Worm (Caenorhabditis elegans): ENCODE results near the gene B0432.10.
A peak's percentile ranks its signal among the peaks of the same experiment; 100 is the strongest.

B0432.10 gene

DNA sequence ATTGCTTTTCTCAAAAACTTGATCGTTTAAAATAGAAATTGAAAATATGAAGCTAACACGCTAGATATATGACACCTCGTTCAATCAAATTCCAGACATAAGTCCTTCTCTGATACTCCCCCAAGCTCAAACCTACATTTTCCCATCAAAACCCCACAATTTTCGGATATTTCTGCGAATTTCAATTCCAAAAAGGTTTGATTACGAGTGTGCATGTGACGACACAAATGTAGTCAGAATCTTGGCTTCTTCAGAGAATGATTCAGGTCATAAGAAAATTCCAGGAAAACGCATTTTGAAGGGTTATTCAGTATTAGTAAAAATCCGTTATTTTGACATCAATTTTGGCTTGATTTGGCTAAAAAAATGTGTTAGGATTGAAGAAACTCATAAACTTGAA lies 48.8 kb upstream of the B0432.10 start:
- no peak for TF ChIP-seq ztf-4 (tag; optimal IDR thresholded peaks at IDR 0.05)
- TF ChIP-seq nhr-21 (tag; optimal IDR thresholded peaks at IDR 0.05) = peak; percentile 23

DNA sequence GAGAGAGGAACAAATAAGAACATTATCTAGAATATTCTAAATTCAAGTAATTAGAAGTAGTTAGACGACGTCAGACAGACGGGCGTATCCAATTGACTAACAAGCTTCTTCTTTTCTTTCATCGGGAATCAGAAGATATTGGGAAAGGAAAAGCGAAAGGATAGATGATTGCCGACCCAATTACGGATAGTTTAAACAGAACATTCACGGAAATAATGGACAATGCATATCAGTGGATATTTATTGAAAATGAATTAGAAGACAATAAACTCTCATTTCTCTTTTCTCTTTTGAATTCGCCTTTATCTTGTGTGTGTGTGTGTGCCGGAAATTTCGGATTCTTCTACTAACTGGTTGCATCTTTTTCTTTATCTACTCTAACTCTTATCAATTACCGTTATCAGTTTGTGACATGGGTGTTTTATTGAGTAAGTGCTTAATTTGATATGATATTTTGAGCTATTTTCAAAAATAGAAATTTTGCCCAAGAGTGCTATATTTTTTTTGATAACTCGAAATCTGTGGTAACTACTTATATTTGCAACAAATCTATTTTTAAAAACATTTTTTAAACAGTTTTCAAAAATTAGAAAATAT lies 47.9 kb upstream of the B0432.10 start:
- no peak for TF ChIP-seq egl-27 (tag; optimal IDR thresholded peaks at IDR 0.05)
- peak; percentile 18 for TF ChIP-seq fos-1 (tag; optimal IDR thresholded peaks at IDR 0.05)

DNA sequence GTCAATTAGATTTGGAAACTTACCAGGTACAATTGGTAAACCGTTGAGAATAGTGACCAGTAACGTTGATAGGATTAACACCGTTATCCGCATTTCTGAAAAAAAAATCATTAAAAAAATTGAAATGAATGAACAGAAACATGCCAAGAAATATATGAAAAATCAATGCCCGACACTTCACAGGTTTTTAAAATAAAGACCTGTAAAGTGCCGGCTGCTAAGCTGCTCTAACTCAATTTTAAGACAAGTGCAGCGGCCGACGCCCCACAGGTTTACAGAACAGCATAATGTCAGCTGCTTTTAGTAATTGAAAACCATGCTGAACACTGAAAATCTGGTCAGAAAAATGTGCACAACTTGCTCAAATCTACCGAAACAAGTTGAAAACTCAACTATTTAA lies 46.3 kb upstream of the B0432.10 start, which contains the start of gene cbn-1:
TSS of gene cbn-1 (minus strand) at position 101 of the 400 bp plus-strand sequence.
- TF ChIP-seq lin-13 (GFP tag; optimal IDR thresholded peaks at IDR 0.05) (no peak), lsy-2 (tag; optimal IDR thresholded peaks at IDR 0.05) (no peak), mab-5 (tag; optimal IDR thresholded peaks at IDR 0.05) (no peak), nhr-237 (tag; optimal IDR thresholded peaks at IDR 0.05) (no peak), lin-39 (tag; optimal IDR thresholded peaks at IDR 0.05) (no peak), peb-1 (tag; optimal IDR thresholded peaks at IDR 0.05) (no peak), alr-1 (tag; optimal IDR thresholded peaks at IDR 0.05) (no peak), ceh-82 (tag; optimal IDR thresholded peaks at IDR 0.05) (no peak), nhr-6 (tag; optimal IDR thresholded peaks at IDR 0.05) (no peak), nhr-12 (tag; optimal IDR thresholded peaks at IDR 0.05) (no peak), aly-2 (tag; optimal IDR thresholded peaks at IDR 0.05) (no peak), elt-1 (tag; optimal IDR thresholded peaks at IDR 0.05) (no peak), ztf-11 (tag; optimal IDR thresholded peaks at IDR 0.05) (no peak), mdl-1 (tag; optimal IDR thresholded peaks at IDR 0.05) (no peak), ama-1 (optimal IDR thresholded peaks at IDR 0.05) (no peak), ceh-16 (tag; optimal IDR thresholded peaks at IDR 0.05) (no peak), zag-1 (tag; optimal IDR thresholded peaks at IDR 0.05) (no peak), snpc-4 (tag; optimal IDR thresholded peaks at IDR 0.05) (no peak), Y55F3AM.14 (GFP tag; optimal IDR thresholded peaks at IDR 0.05) (no peak)

DNA sequence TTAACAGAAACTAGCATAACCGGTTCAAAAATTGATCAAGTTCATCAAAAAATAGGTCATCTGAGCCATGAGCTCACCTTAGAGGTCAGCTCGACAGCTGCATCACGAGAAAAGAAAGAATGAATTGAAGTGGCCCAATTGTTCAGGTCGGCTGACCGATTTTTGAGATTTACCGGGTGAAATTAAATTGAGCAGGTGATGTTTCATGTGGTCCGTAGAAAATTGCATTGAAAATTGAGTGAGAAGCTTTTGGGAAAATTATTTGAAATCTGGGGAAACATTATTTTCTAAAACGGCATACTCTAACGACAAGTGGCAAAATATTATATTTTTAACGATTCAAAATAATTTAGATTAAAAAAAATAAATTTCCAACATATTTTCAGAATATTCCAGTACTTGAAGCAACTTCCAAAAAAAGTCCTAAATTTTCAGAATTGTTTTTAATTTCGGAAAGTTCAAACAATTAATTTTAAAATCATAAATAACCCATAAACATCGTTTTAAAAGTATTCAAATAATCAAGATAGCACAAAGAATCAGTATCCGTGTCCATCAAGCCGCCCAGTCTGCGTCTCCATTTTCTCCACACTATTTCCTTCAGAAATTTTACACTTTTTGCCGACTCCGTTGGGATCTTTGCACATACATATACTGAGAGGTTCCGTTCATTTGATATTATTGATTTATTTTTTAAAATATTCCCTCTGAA lies 39.7 kb upstream of the B0432.10 start, which contains the start of gene sgcb-1:
TSS of gene sgcb-1 (plus strand) at position 662 of the 712 bp plus-strand sequence.
- no peak for TF ChIP-seq unc-62 (GFP tag; optimal IDR thresholded peaks at IDR 0.05)
- TF ChIP-seq nhr-129 (tag; optimal IDR thresholded peaks at IDR 0.05) = peak; percentile 34
- no peak for TF ChIP-seq ceh-16 (tag; optimal IDR thresholded peaks at IDR 0.05)
- no peak for TF ChIP-seq skn-1 (tag; optimal IDR thresholded peaks at IDR 0.05)
- TF ChIP-seq unc-55 (GFP tag; optimal IDR thresholded peaks at IDR 0.05) = no peak
- TF ChIP-seq ZK546.5 (tag; optimal IDR thresholded peaks at IDR 0.05) = no peak

DNA sequence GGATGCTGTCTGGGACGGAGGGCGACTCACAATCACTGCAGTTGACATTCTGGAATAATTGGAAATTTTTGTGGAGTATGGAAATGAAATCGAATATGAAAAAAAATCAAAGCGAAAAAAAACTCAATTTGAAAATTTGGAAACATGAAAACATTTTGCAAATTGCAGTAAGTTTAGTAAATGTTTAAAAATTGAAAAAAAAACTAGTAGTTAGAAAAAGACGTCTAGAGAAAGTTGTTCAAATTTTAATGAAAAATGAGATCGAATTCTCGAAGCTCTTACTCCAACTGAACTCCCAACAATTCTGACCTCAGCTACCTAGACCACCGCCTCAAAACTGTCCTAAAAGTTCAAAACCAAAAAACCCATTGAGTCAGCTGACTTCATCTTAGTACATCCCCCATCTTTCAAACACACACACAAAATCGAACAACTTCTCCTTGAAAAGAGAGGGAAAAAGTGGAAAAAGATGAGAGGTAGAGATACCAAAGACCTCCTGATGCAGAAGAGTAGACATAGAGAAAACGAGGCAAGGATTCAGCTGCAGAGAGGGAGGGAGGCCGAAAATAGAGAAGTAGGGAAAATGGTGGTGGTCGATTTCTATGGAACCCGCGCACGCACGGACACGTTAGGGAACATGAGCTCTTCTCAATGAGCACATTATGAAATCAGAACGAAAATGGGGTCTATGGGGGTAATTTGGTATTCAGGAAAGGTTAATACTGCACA lies 37.1 kb upstream of the B0432.10 start, which contains the start of gene K01A2.10:
TSS of gene K01A2.10 (minus strand) at position 51 of the 729 bp plus-strand sequence.
- TF ChIP-seq blmp-1 (tag; optimal IDR thresholded peaks at IDR 0.05; ENCODE audit: insufficient read depth) (no peak), mab-5 (tag; optimal IDR thresholded peaks at IDR 0.05) (peak; percentile 36), nhr-23 (tag; optimal IDR thresholded peaks at IDR 0.05) (no peak), gmeb-1 (tag; optimal IDR thresholded peaks at IDR 0.05) (no peak), sma-9 (GFP tag; optimal IDR thresholded peaks at IDR 0.05) (peak; percentile 38), sma-9 (tag; optimal IDR thresholded peaks at IDR 0.05) (no peak), skn-1 (tag; optimal IDR thresholded peaks at IDR 0.05) (no peak), snpc-4 (tag; optimal IDR thresholded peaks at IDR 0.05) (no peak), nhr-25 (tag; optimal IDR thresholded peaks at IDR 0.05) (peak; percentile 26), egl-27 (tag; optimal IDR thresholded peaks at IDR 0.05) (peak; percentile 68), F13H6.1 (tag; optimal IDR thresholded peaks at IDR 0.05) (peak; percentile 32), peb-1 (tag; optimal IDR thresholded peaks at IDR 0.05) (no peak), nhr-237 (tag; optimal IDR thresholded peaks at IDR 0.05) (no peak), nhr-21 (tag; optimal IDR thresholded peaks at IDR 0.05) (no peak), sem-4 (tag; optimal IDR thresholded peaks at IDR 0.05) (peak; percentile 68), dmd-4 (tag; optimal IDR thresholded peaks at IDR 0.05) (no peak), nhr-11 (tag; optimal IDR thresholded peaks at IDR 0.05) (no peak), C34F6.9 (tag; optimal IDR thresholded peaks at IDR 0.05) (peak; percentile 78), crh-2 (tag; optimal IDR thresholded peaks at IDR 0.05) (peak; percentile 46), ztf-4 (tag; optimal IDR thresholded peaks at IDR 0.05) (peak; percentile 14), nhr-77 (tag; optimal IDR thresholded peaks at IDR 0.05) (no peak), mbf-1 (tag; optimal IDR thresholded peaks at IDR 0.05) (no peak), ztf-11 (tag; optimal IDR thresholded peaks at IDR 0.05) (no peak), nhr-6 (tag; optimal IDR thresholded peaks at IDR 0.05) (peak; percentile 26), lsy-2 (tag; optimal IDR thresholded peaks at IDR 0.05) (peak in 1 of 2 experiments; percentile 59), ztf-1 (GFP tag; conservative IDR thresholded peaks at IDR 0.05) (no peak), ZK546.5 (tag; optimal IDR thresholded peaks at IDR 0.05) (no peak)

Data from whole organism, L2 larva.